Worm (Caenorhabditis elegans) whole organism, young adult: ENCODE results near the gene C14E2.3.

Experiments used
- F52B5.7 ChIP-seq: sonication (generic microtip); optimal IDR thresholded peaks from 2 replicates; lab custom pipeline; 2016; ENCODE audit warnings: mild to moderate bottlenecking, missing genetic modification characterization, missing compliant biosample characterization
- F57C9.4 ChIP-seq: sonication (generic microtip); optimal IDR thresholded peaks from 2 replicates; lab custom pipeline; 2017; ENCODE audit warnings: mild to moderate bottlenecking, missing genetic modification characterization, missing compliant biosample characterization
- K11D2.4 ChIP-seq: fragments of 200-800 bp; sonication (Bioruptor generic); IDR thresholded peaks from 2 replicates; pipeline ENCODE4 v1.3.6; 2022; ENCODE audit warnings: missing genetic modification reagents, missing genetic modification characterization, missing compliant biosample characterization
- K12H6.12 ChIP-seq: fragments of 200-800 bp; sonication (Bioruptor generic); optimal IDR thresholded peaks from 2 replicates; lab custom pipeline; 2018; ENCODE audit warnings: mild to moderate bottlenecking, missing genetic modification characterization, missing compliant biosample characterization
- athp-1 ChIP-seq: sonication (generic microtip); optimal IDR thresholded peaks from 2 replicates; lab custom pipeline; 2017; ENCODE audit warnings: mild to moderate bottlenecking, missing genetic modification characterization, missing compliant biosample characterization
- lin-54 ChIP-seq: fragments of 200-800 bp; sonication (Bioruptor generic); optimal IDR thresholded peaks from 2 replicates; lab custom pipeline; 2018; ENCODE audit warnings: mild to moderate bottlenecking, missing genetic modification characterization, missing compliant biosample characterization
- madf-6 ChIP-seq: fragments of 200-800 bp; sonication (Bioruptor generic); IDR thresholded peaks from 2 replicates; pipeline ENCODE4 v1.3.6; 2022; ENCODE audit warnings: missing genetic modification reagents, missing genetic modification characterization, missing compliant biosample characterization
- rpc-1 ChIP-seq, 2 experiments: fragments of 150-350 bp in 1 of 2; sonication (generic microtip) in 1 of 2; optimal IDR thresholded peaks; 2 replicates each; lab custom pipeline; 2014 to 2018; ENCODE audit warnings: missing biosample characterization in 1 of 2, missing genetic modification characterization in 1 of 2, missing genetic modification reagents in 1 of 2, missing genotype in 1 of 2
- snpc-4 ChIP-seq, 5 experiments: fragments of 150-350 bp in 1 of 5; sonication (generic microtip) in 4 of 5; optimal IDR thresholded peaks; 2 replicates each; lab custom pipeline; 2014 to 2018; ENCODE audit warnings: missing genetic modification characterization in 5 of 5, missing biosample characterization in 3 of 5, antibody characterized with exemption in 2 of 5, mild to moderate bottlenecking in 2 of 5, missing compliant biosample characterization in 2 of 5, missing genotype in 2 of 5, moderate library complexity in 2 of 5, missing genetic modification reagents in 1 of 5
- unc-62 ChIP-seq: fragments of 150-350 bp; optimal IDR thresholded peaks from 2 replicates; lab custom pipeline; 2014; ENCODE audit warnings: missing biosample characterization, missing genetic modification reagents, missing genetic modification characterization

DNA sequence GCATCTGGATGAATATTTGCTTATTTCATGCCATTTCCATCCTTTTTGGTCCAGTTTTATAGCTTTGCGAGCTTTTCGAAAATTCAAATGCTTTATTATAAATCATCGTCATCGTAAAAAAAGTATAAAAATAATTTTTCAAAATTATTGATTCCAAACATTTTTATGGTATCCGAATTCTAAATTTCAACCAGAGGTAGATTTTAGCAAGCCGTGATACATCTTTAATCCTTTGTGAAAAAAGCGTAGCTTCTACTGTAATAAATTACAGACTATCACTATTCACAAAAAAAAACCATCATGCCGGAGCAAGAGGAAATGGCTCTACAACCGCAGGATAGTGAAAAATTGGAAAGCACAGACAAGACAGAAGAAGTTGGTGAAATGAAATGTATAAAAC lies 14.8 kb upstream of the C14E2.3 start, which contains the start of gene C14E2.1:
- TF ChIP-seq K12H6.12 (tag; lab: Kevin White, UChicago), result no peak
- TF ChIP-seq lin-54 (GFP tag; lab: Kevin White, UChicago), result no peak
- TF ChIP-seq snpc-4 (GFP tag; optimal IDR thresholded peaks at IDR 0.05; lab: Kevin White, UChicago), result no peak
- TF ChIP-seq snpc-4 (tag; optimal IDR thresholded peaks at IDR 0.05; lab: Kevin White, UChicago), result no peak
- no peak for TF ChIP-seq K11D2.4 (GFP tag; lab: Robert Waterston, UW)
- TF ChIP-seq athp-1 (tag; lab: Kevin White, UChicago), result no peak
- TF ChIP-seq F57C9.4, result no peak
- no peak for TF ChIP-seq madf-6 (GFP tag; lab: Robert Waterston, UW)
- no peak for TF ChIP-seq unc-62
- no peak for TF ChIP-seq F52B5.7 (tag; lab: Kevin White, UChicago)
- no peak for TF ChIP-seq rpc-1 (optimal IDR thresholded peaks at IDR 0.05; lab: Kevin White, UChicago)
- no peak for TF ChIP-seq rpc-1 (tag; optimal IDR thresholded peaks at IDR 0.05; lab: Kevin White, UChicago)
